Fruit fly (Drosophila melanogaster): Measurements from ENCODE around the gene CG16965.

CG16965 gene

dm6 chr2L:12002051-12002450 lies 20.7 kb downstream of the CG16965 start, which contains the start of gene Hacd1:
Gene Hacd1, minus strand, starts transcription at chr2L:12002266.
- TF ChIP-seq cnc (optimal IDR thresholded peaks at IDR 0.05): no peak
- peak; percentile 41 for TF ChIP-seq CG7045 (GFP tag; optimal IDR thresholded peaks at IDR 0.05)
- peak; percentile 5 for TF ChIP-seq Mnt (GFP tag; optimal IDR thresholded peaks at IDR 0.05)
- no peak for TF ChIP-seq CG5204 (GFP tag; optimal IDR thresholded peaks at IDR 0.05)
- peak; percentile 17 for TF ChIP-seq CG33017 (tag; optimal IDR thresholded peaks at IDR 0.05)
- peak; percentile 38 for TF ChIP-seq bab1 (GFP tag; optimal IDR thresholded peaks at IDR 0.05)
- TF ChIP-seq CG12768 (GFP tag; optimal IDR thresholded peaks at IDR 0.05): peak; percentile 70
- peak; percentile 69 for TF ChIP-seq cic (GFP tag; optimal IDR thresholded peaks at IDR 0.05)

dm6 chr2L:12002922-12003791 lies 21.8 kb downstream of the CG16965 start:
- TF ChIP-seq tj (GFP tag; optimal IDR thresholded peaks at IDR 0.05) (peak; percentile 76), Crg-1 (GFP tag; optimal IDR thresholded peaks at IDR 0.05) (no peak), Mnt (GFP tag; optimal IDR thresholded peaks at IDR 0.05) (peak; percentile 72), pad (GFP tag; optimal IDR thresholded peaks at IDR 0.05) (no peak), CG1620 (GFP tag; optimal IDR thresholded peaks at IDR 0.05) (no peak), CG5204 (GFP tag; optimal IDR thresholded peaks at IDR 0.05) (peak; percentile 22), toe (GFP tag; optimal IDR thresholded peaks at IDR 0.05) (peak; percentile 17), Clk (GFP tag; optimal IDR thresholded peaks at IDR 0.05) (peak; percentile 18), CG14711 (tag; optimal IDR thresholded peaks at IDR 0.05) (no peak), cnc (optimal IDR thresholded peaks at IDR 0.05) (no peak), CG7101 (tag; optimal IDR thresholded peaks at IDR 0.05) (peak; percentile 16), CG11617 (GFP tag; optimal IDR thresholded peaks at IDR 0.05) (peak; percentile 47), CG12768 (GFP tag; optimal IDR thresholded peaks at IDR 0.05) (peak; percentile 96), bab1 (GFP tag; optimal IDR thresholded peaks at IDR 0.05) (peak; percentile 48), CG33017 (tag; optimal IDR thresholded peaks at IDR 0.05) (peak; percentile 29), ovo (GFP tag; optimal IDR thresholded peaks at IDR 0.05) (peak; percentile 62), cic (GFP tag; optimal IDR thresholded peaks at IDR 0.05) (peak; percentile 97), CG7045 (GFP tag; optimal IDR thresholded peaks at IDR 0.05) (no peak), kay (GFP tag; ENCODE audit: borderline replicate concordance) (no peak), Hr96 (GFP tag; optimal IDR thresholded peaks at IDR 0.05) (peak; percentile 55)

dm6 chr2L:12003792-12004210 lies 22.4 kb downstream of the CG16965 start:
- peak; percentile 17 for TF ChIP-seq Hr96 (GFP tag; optimal IDR thresholded peaks at IDR 0.05)
- peak; percentile 99 for TF ChIP-seq pad (GFP tag; optimal IDR thresholded peaks at IDR 0.05)
- peak; percentile 16 for TF ChIP-seq tj (GFP tag; optimal IDR thresholded peaks at IDR 0.05)
- peak; percentile 23 for TF ChIP-seq bab1 (GFP tag; optimal IDR thresholded peaks at IDR 0.05)
- TF ChIP-seq CG1620 (GFP tag; optimal IDR thresholded peaks at IDR 0.05): no peak

dm6 chr2L:12004211-12004979 lies 23.0 kb downstream of the CG16965 start:
- TF ChIP-seq CG33017 (tag; optimal IDR thresholded peaks at IDR 0.05): peak; percentile 58
- TF ChIP-seq kay (GFP tag; ENCODE audit: borderline replicate concordance): peak; percentile 94
- peak in 1 of 2 experiments; percentile 15 for TF ChIP-seq cnc (optimal IDR thresholded peaks at IDR 0.05)
- no peak for TF ChIP-seq CG1620 (GFP tag; optimal IDR thresholded peaks at IDR 0.05)
- peak; percentile 15 for TF ChIP-seq CG7101 (tag; optimal IDR thresholded peaks at IDR 0.05)
- TF ChIP-seq ovo (GFP tag; optimal IDR thresholded peaks at IDR 0.05): no peak
- TF ChIP-seq CG5204 (GFP tag; optimal IDR thresholded peaks at IDR 0.05): peak; percentile 48
- TF ChIP-seq CG14711 (tag; optimal IDR thresholded peaks at IDR 0.05): peak; percentile 19
- no peak for TF ChIP-seq CG11617 (GFP tag; optimal IDR thresholded peaks at IDR 0.05)
- TF ChIP-seq CG12768 (GFP tag; optimal IDR thresholded peaks at IDR 0.05): no peak
- TF ChIP-seq toe (GFP tag; optimal IDR thresholded peaks at IDR 0.05): peak; percentile 37

dm6 chr2L:12005436-12006396 lies 24.3 kb downstream of the CG16965 start:
- TF ChIP-seq cnc (optimal IDR thresholded peaks at IDR 0.05): no peak
- TF ChIP-seq ovo (GFP tag; optimal IDR thresholded peaks at IDR 0.05): peak; percentile 60
- TF ChIP-seq CG7101 (tag; optimal IDR thresholded peaks at IDR 0.05): no peak
- TF ChIP-seq CG14711 (tag; optimal IDR thresholded peaks at IDR 0.05): no peak
- no peak for TF ChIP-seq CG11617 (GFP tag; optimal IDR thresholded peaks at IDR 0.05)
- no peak for TF ChIP-seq CG1620 (GFP tag; optimal IDR thresholded peaks at IDR 0.05)
- TF ChIP-seq bab1 (GFP tag; optimal IDR thresholded peaks at IDR 0.05): no peak
- no peak for TF ChIP-seq CG5204 (GFP tag; optimal IDR thresholded peaks at IDR 0.05)
- no peak for TF ChIP-seq Mnt (GFP tag; optimal IDR thresholded peaks at IDR 0.05)
- TF ChIP-seq cic (GFP tag; optimal IDR thresholded peaks at IDR 0.05): peak; percentile 6
- TF ChIP-seq CG33017 (tag; optimal IDR thresholded peaks at IDR 0.05): no peak
- peak; percentile 67 for TF ChIP-seq CG12768 (GFP tag; optimal IDR thresholded peaks at IDR 0.05)
- no peak for TF ChIP-seq kay (GFP tag; ENCODE audit: borderline replicate concordance)
- TF ChIP-seq tj (GFP tag; optimal IDR thresholded peaks at IDR 0.05): peak; percentile 11
- TF ChIP-seq Hr96 (GFP tag; optimal IDR thresholded peaks at IDR 0.05): no peak
- no peak for TF ChIP-seq CG7045 (GFP tag; optimal IDR thresholded peaks at IDR 0.05)
- TF ChIP-seq Crg-1 (GFP tag; optimal IDR thresholded peaks at IDR 0.05): peak; percentile 35
- no peak for TF ChIP-seq Clk (GFP tag; optimal IDR thresholded peaks at IDR 0.05)
- no peak for TF ChIP-seq toe (GFP tag; optimal IDR thresholded peaks at IDR 0.05)
- peak; percentile 93 for TF ChIP-seq pad (GFP tag; optimal IDR thresholded peaks at IDR 0.05)
